Fruit fly (Drosophila melanogaster) whole organism, embryonic: Measurements from ENCODE around the gene CG43072.

Experiments
- Asciz ChIP-seq: fragments of 200-800 bp; sonication (Bioruptor generic); optimal IDR thresholded peaks from 2 replicates; lab custom pipeline; 2017; ENCODE audit warnings: missing biosample characterization, mild to moderate bottlenecking, missing genetic modification characterization, missing genetic modification reagents
- Bteb2 ChIP-seq: fragments of 200-800 bp; sonication (Bioruptor generic); optimal IDR thresholded peaks from 2 replicates; lab custom pipeline; 2016; ENCODE audit warnings: missing biosample characterization, missing genetic modification characterization
- C15 ChIP-seq: fragments of 200-800 bp; sonication (Bioruptor generic); IDR thresholded peaks from 3 replicates; pipeline ENCODE4 v1.3.6; 2022; ENCODE audit warnings: missing biosample characterization, missing genetic modification characterization
- CG10431 ChIP-seq: fragments of 200-800 bp; sonication (Bioruptor generic); optimal IDR thresholded peaks from 3 replicates; lab custom pipeline; 2018; ENCODE audit warnings: missing biosample characterization, mild to moderate bottlenecking, missing genetic modification characterization
- CG10959 ChIP-seq: fragments of 200-800 bp; sonication (Bioruptor generic); IDR thresholded peaks from 2 replicates; pipeline ENCODE4 v1.3.6; 2022; ENCODE audit warnings: missing biosample characterization, missing genetic modification characterization
- CG12299 ChIP-seq: fragments of 200-800 bp; sonication (Bioruptor generic); optimal IDR thresholded peaks from 2 replicates; lab custom pipeline; 2018; ENCODE audit warnings: missing biosample characterization, mild to moderate bottlenecking, missing genetic modification characterization
- CG12391 ChIP-seq: fragments of 200-800 bp; sonication (Bioruptor generic); optimal IDR thresholded peaks from 3 replicates; lab custom pipeline; 2018; ENCODE audit warnings: missing biosample characterization, mild to moderate bottlenecking, missing genetic modification characterization, moderate library complexity
- CG12744 ChIP-seq: fragments of 200-800 bp; sonication (Bioruptor generic); optimal IDR thresholded peaks from 2 replicates; lab custom pipeline; 2016; ENCODE audit warnings: missing biosample characterization, missing genetic modification characterization
- CG12942 ChIP-seq: fragments of 200-800 bp; sonication (Bioruptor generic); optimal IDR thresholded peaks from 3 replicates; lab custom pipeline; 2016; ENCODE audit warnings: missing biosample characterization, missing genetic modification characterization
- CG14710 ChIP-seq: fragments of 200-800 bp; sonication (Bioruptor generic); optimal IDR thresholded peaks from 3 replicates; lab custom pipeline; 2019; ENCODE audit warnings: missing biosample characterization, mild to moderate bottlenecking, missing genetic modification characterization, moderate library complexity
- CG15011 ChIP-seq: fragments of 200-800 bp; sonication (Bioruptor generic); optimal IDR thresholded peaks from 3 replicates; lab custom pipeline; 2018; ENCODE audit warnings: missing biosample characterization, mild to moderate bottlenecking, missing genetic modification characterization
- CG15514 ChIP-seq: fragments of 200-800 bp; sonication (Bioruptor generic); optimal IDR thresholded peaks from 3 replicates; lab custom pipeline; 2017; ENCODE audit warnings: missing biosample characterization, missing genetic modification characterization, mild to moderate bottlenecking, moderate library complexity, missing genetic modification reagents
- CG16863 ChIP-seq: fragments of 200-800 bp; sonication (Bioruptor generic); optimal IDR thresholded peaks from 3 replicates; lab custom pipeline; 2016; ENCODE audit warnings: missing biosample characterization, missing genetic modification characterization
- CG17612 ChIP-seq: fragments of 200-800 bp; sonication (Bioruptor generic); IDR thresholded peaks from 2 replicates; pipeline ENCODE4 v1.3.6; 2022; ENCODE audit warnings: missing biosample characterization, missing genetic modification characterization
- CG6683 ChIP-seq: fragments of 200-800 bp; sonication (Bioruptor generic); optimal IDR thresholded peaks from 2 replicates; lab custom pipeline; 2017; ENCODE audit warnings: missing biosample characterization, mild to moderate bottlenecking, missing genetic modification characterization, missing genetic modification reagents
- Chrac-16 ChIP-seq: fragments of 200-800 bp; sonication (Bioruptor generic); optimal IDR thresholded peaks from 3 replicates; lab custom pipeline; 2016; ENCODE audit warnings: missing biosample characterization, missing genetic modification characterization
- D ChIP-seq, 2 experiments: fragments of 200-800 bp in 1 of 2; fragments of >200 bp in 1 of 2; sonication (Bioruptor generic) in 1 of 2; optimal IDR thresholded peaks; 2 replicates in 1 of 2; 3 replicates in 1 of 2; lab custom pipeline; 2017; ENCODE audit warnings: mild to moderate bottlenecking in 1 of 2, missing biosample characterization in 1 of 2, missing genetic modification characterization in 1 of 2, missing genetic modification reagents in 1 of 2
- Dad ChIP-seq: fragments of 200-800 bp; sonication (Bioruptor generic); optimal IDR thresholded peaks from 3 replicates; lab custom pipeline; 2016; ENCODE audit warnings: missing biosample characterization, missing genetic modification characterization
- Deaf1 ChIP-seq: fragments of 200-800 bp; optimal IDR thresholded peaks from 3 replicates; lab custom pipeline; 2019; ENCODE audit warnings: missing biosample characterization, mild to moderate bottlenecking, missing genetic modification characterization, moderate library complexity
- Dfd ChIP-seq, 2 experiments: fragments of >200 bp; optimal IDR thresholded peaks; 2 replicates each; lab custom pipeline; 2017; ENCODE audit warnings: missing biosample characterization in 2 of 2, missing genetic modification characterization in 2 of 2
- Hr39 ChIP-seq: fragments of >200 bp; optimal IDR thresholded peaks from 2 replicates; lab custom pipeline; 2017
- Jarid2 ChIP-seq: fragments of 200-800 bp; sonication (Bioruptor generic); optimal IDR thresholded peaks from 3 replicates; lab custom pipeline; 2017; ENCODE audit warnings: mild to moderate bottlenecking, missing biosample characterization, missing genetic modification reagents, missing genetic modification characterization
- Kr ChIP-seq: fragments of 200-800 bp; sonication (Bioruptor generic); optimal IDR thresholded peaks from 2 replicates; lab custom pipeline; 2017; ENCODE audit warnings: missing biosample characterization, mild to moderate bottlenecking, missing genetic modification characterization
- Lhr ChIP-seq: fragments of 200-800 bp; sonication (Bioruptor generic); optimal IDR thresholded peaks from 3 replicates; lab custom pipeline; 2017; ENCODE audit warnings: mild to moderate bottlenecking, missing biosample characterization, missing genetic modification reagents, missing genetic modification characterization
- MESR4 ChIP-seq: fragments of 200-800 bp; sonication (Bioruptor generic); optimal IDR thresholded peaks from 2 replicates; lab custom pipeline; 2018; ENCODE audit warnings: missing biosample characterization, mild to moderate bottlenecking, missing genetic modification characterization, moderate library complexity
- Max ChIP-seq: fragments of 200-800 bp; sonication (Bioruptor generic); optimal IDR thresholded peaks from 2 replicates; lab custom pipeline; 2016; ENCODE audit warnings: missing biosample characterization, mild to moderate bottlenecking, missing genetic modification characterization
- Mes4 ChIP-seq: fragments of 200-800 bp; sonication (Bioruptor generic); optimal IDR thresholded peaks from 2 replicates; lab custom pipeline; 2016; ENCODE audit warnings: missing biosample characterization, missing genetic modification characterization
- NK7.1 ChIP-seq: fragments of 200-800 bp; sonication (Bioruptor generic); optimal IDR thresholded peaks from 3 replicates; lab custom pipeline; 2016; ENCODE audit warnings: missing biosample characterization, missing genetic modification characterization
- Nf-YC ChIP-seq: fragments of 200-800 bp; optimal IDR thresholded peaks from 3 replicates; lab custom pipeline; 2019; ENCODE audit warnings: missing biosample characterization, mild to moderate bottlenecking, missing genetic modification characterization, moderate library complexity
- Scr ChIP-seq: fragments of 200-800 bp; sonication (Bioruptor generic); IDR thresholded peaks from 2 replicates; pipeline ENCODE4 v1.3.6; 2022; ENCODE audit warnings: missing biosample characterization, missing genetic modification characterization; ENCODE audit not compliant: partially characterized antibody
- Xbp1 ChIP-seq: fragments of 200-800 bp; sonication (Bioruptor generic); optimal IDR thresholded peaks from 3 replicates; lab custom pipeline; 2016; ENCODE audit warnings: missing biosample characterization, mild to moderate bottlenecking, missing genetic modification characterization
- aop ChIP-seq: fragments of 200-800 bp; sonication (Bioruptor generic); IDR thresholded peaks from 2 replicates; pipeline ENCODE4 v1.3.6; 2022; ENCODE audit warnings: missing biosample characterization, missing genetic modification characterization
- ara ChIP-seq: fragments of 200-800 bp; sonication (Bioruptor generic); IDR thresholded peaks from 2 replicates; pipeline ENCODE4 v1.3.6; 2022; ENCODE audit warnings: missing biosample characterization, missing genetic modification characterization
- bab2 ChIP-seq: fragments of 200-800 bp; sonication (Bioruptor generic); optimal IDR thresholded peaks from 2 replicates; lab custom pipeline; 2016; ENCODE audit warnings: missing biosample characterization, missing genetic modification characterization
- cato ChIP-seq: fragments of 200-800 bp; sonication (Bioruptor generic); optimal IDR thresholded peaks from 2 replicates; lab custom pipeline; 2016; ENCODE audit warnings: missing biosample characterization, missing genetic modification characterization, borderline replicate concordance
- chif ChIP-seq, 2 experiments: fragments of 200-800 bp; sonication (Bioruptor generic); optimal IDR thresholded peaks; 3 replicates each; lab custom pipeline; 2016; ENCODE audit warnings: missing biosample characterization in 2 of 2, missing genetic modification characterization in 2 of 2
- crc ChIP-seq: fragments of 200-800 bp; sonication (Bioruptor generic); optimal IDR thresholded peaks from 2 replicates; lab custom pipeline; 2016; ENCODE audit warnings: missing biosample characterization, missing genetic modification characterization
- disco-r ChIP-seq: fragments of 200-800 bp; sonication (Bioruptor generic); optimal IDR thresholded peaks from 2 replicates; lab custom pipeline; 2016; ENCODE audit warnings: missing biosample characterization, missing genetic modification characterization
- esg ChIP-seq: fragments of 200-800 bp; sonication (Bioruptor generic); conservative IDR thresholded peaks from 2 replicates; pipeline ENCODE4 v1.3.6; 2022; ENCODE audit warnings: missing biosample characterization, missing genetic modification characterization
- fru ChIP-seq: fragments of >200 bp; optimal IDR thresholded peaks from 2 replicates; lab custom pipeline; 2017
- grau ChIP-seq: fragments of 200-800 bp; optimal IDR thresholded peaks from 3 replicates; lab custom pipeline; 2019; ENCODE audit warnings: missing biosample characterization, mild to moderate bottlenecking, missing genetic modification characterization, moderate library complexity
- gt ChIP-seq: fragments of 200-800 bp; sonication (Bioruptor generic); IDR thresholded peaks from 2 replicates; pipeline ENCODE4 v1.3.6; 2022; ENCODE audit warnings: missing biosample characterization, missing genetic modification characterization
- ken ChIP-seq: fragments of 200-800 bp; sonication (Bioruptor generic); IDR thresholded peaks from 3 replicates; pipeline ENCODE4 v1.3.6; 2022; ENCODE audit warnings: missing biosample characterization, missing genetic modification characterization
- lmd ChIP-seq: fragments of 200-800 bp; sonication (Bioruptor generic); IDR thresholded peaks from 2 replicates; pipeline ENCODE4 v1.3.6; 2022; ENCODE audit warnings: missing biosample characterization, missing genetic modification characterization
- otp ChIP-seq: fragments of 200-800 bp; sonication (Bioruptor generic); IDR thresholded peaks from 3 replicates; pipeline ENCODE4, ENCODE4 v1.3.6; 2022; ENCODE audit warnings: missing biosample characterization, missing genetic modification characterization
- pnt ChIP-seq: fragments of 200-800 bp; sonication (Bioruptor generic); optimal IDR thresholded peaks from 3 replicates; lab custom pipeline; 2016; ENCODE audit warnings: missing biosample characterization, missing genetic modification characterization
- rib ChIP-seq: fragments of 200-800 bp; sonication (Bioruptor generic); IDR thresholded peaks from 2 replicates; pipeline ENCODE4 v1.3.6; 2022; ENCODE audit warnings: missing biosample characterization, missing genetic modification characterization
- sd ChIP-seq: fragments of 200-800 bp; sonication (Bioruptor generic); optimal IDR thresholded peaks from 3 replicates; lab custom pipeline; 2018; ENCODE audit warnings: missing biosample characterization, mild to moderate bottlenecking, missing genetic modification characterization, moderate library complexity
- seq ChIP-seq: fragments of 200-800 bp; sonication (Bioruptor generic); IDR thresholded peaks from 2 replicates; pipeline ENCODE4 v1.3.6; 2022; ENCODE audit warnings: missing biosample characterization, missing genetic modification characterization
- sim ChIP-seq: fragments of 200-800 bp; sonication (Bioruptor generic); IDR thresholded peaks from 2 replicates; pipeline ENCODE4 v1.3.6; 2022; ENCODE audit warnings: missing biosample characterization, missing genetic modification characterization
- tin ChIP-seq: fragments of 200-800 bp; sonication (Bioruptor generic); optimal IDR thresholded peaks from 3 replicates; lab custom pipeline; 2016; ENCODE audit warnings: missing biosample characterization, missing genetic modification characterization

The CG43072 gene

dm6 chr3L:21037404-21037803, 28.2 kb upstream of the CG43072 start (continued):
- TF ChIP-seq Bteb2 (GFP tag; lab: Kevin White, UChicago) = peak; percentile 64
- no peak for TF ChIP-seq Jarid2 (GFP tag; lab: Kevin White, UChicago)
- peak; percentile 79 for TF ChIP-seq sd (tag; lab: Kevin White, UChicago)
- TF ChIP-seq Mes4 = peak; percentile 26
- peak; percentile 38 for TF ChIP-seq cato (GFP tag; lab: Kevin White, UChicago)
- peak; percentile 76; the same call in 2 of the 3 replicates for TF ChIP-seq otp
- TF ChIP-seq sim (GFP tag; lab: Robert Waterston, UW) = 0 out of 2 replicates have a peak, but pooled peaks have one; percentile 42
- TF ChIP-seq gt (GFP tag; lab: Robert Waterston, UW) = no peak
- TF ChIP-seq Nf-YC = peak; percentile 34
- peak; percentile 81 for TF ChIP-seq Xbp1 (GFP tag; lab: Kevin White, UChicago)
- peak; percentile 89 for TF ChIP-seq CG12391 (tag; lab: Kevin White, UChicago)
- peak; percentile 39 to 71 for TF ChIP-seq chif (GFP tag; optimal IDR thresholded peaks at IDR 0.05; lab: Kevin White, UChicago)
- peak; percentile 68 for TF ChIP-seq Chrac-16 (GFP tag; lab: Kevin White, UChicago)
- TF ChIP-seq esg (GFP tag; lab: Robert Waterston, UW) = peak; percentile 76
- TF ChIP-seq Asciz = peak; percentile 59
- TF ChIP-seq Lhr = peak; percentile 47
- peak; percentile 66 for TF ChIP-seq tin (GFP tag; lab: Kevin White, UChicago)
- TF ChIP-seq MESR4 (GFP tag; lab: Kevin White, UChicago) = peak; percentile 15
- TF ChIP-seq ara (GFP tag; lab: Robert Waterston, UW) = peak; percentile 75
- peak; percentile 45 for TF ChIP-seq CG12744
- TF ChIP-seq bab2 (GFP tag; lab: Kevin White, UChicago) = peak; percentile 66
- TF ChIP-seq Deaf1 = peak; percentile 62
- TF ChIP-seq rib (GFP tag; lab: Robert Waterston, UW) = no peak
- no peak for TF ChIP-seq Hr39 (lab: Kevin White, UChicago)
- peak; percentile 76 for TF ChIP-seq lmd (GFP tag; lab: Robert Waterston, UW)
- TF ChIP-seq Scr (GFP tag; lab: Robert Waterston, UW) = no peak
- TF ChIP-seq CG12299 = peak; percentile 59
- peak; percentile 42 for TF ChIP-seq crc
- TF ChIP-seq disco-r (GFP tag; lab: Kevin White, UChicago) = peak; percentile 21
- peak; percentile 86 for TF ChIP-seq grau (tag; lab: Kevin White, UChicago)
- TF ChIP-seq CG10959 = peak; percentile 67
- peak; percentile 74 for TF ChIP-seq CG12942 (GFP tag; lab: Kevin White, UChicago)
- no peak for TF ChIP-seq CG10431 (GFP tag; lab: Kevin White, UChicago)
- TF ChIP-seq CG6683 (GFP tag; lab: Kevin White, UChicago) = peak; percentile 25
- TF ChIP-seq seq (GFP tag; lab: Robert Waterston, UW) = peak; percentile 74; the same call in 1 of the 2 replicates
- TF ChIP-seq Dfd (GFP tag; optimal IDR thresholded peaks at IDR 0.05; lab: Kevin White, UChicago) = no peak
- TF ChIP-seq CG16863 (GFP tag; lab: Kevin White, UChicago) = peak; percentile 65
- TF ChIP-seq CG15011 (GFP tag; lab: Kevin White, UChicago) = peak; percentile 24
- no peak for TF ChIP-seq fru (lab: Kevin White, UChicago)
- TF ChIP-seq aop (GFP tag; lab: Robert Waterston, UW) = no peak
- no peak for TF ChIP-seq Kr
- TF ChIP-seq CG17612 (GFP tag; lab: Robert Waterston, UW) = no peak
- TF ChIP-seq C15 (GFP tag; lab: Robert Waterston, UW) = peak; percentile 60; the same call in 1 of the 3 replicates
- peak; percentile 81 for TF ChIP-seq CG14710
- peak; percentile 59 for TF ChIP-seq CG15514 (GFP tag; lab: Kevin White, UChicago)
- no peak for TF ChIP-seq ken (GFP tag; lab: Robert Waterston, UW)
- peak; percentile 41 for TF ChIP-seq pnt (GFP tag; lab: Kevin White, UChicago)
- peak; percentile 50 for TF ChIP-seq Dad (GFP tag; lab: Kevin White, UChicago)
- peak; percentile 23 for TF ChIP-seq NK7.1 (GFP tag; lab: Kevin White, UChicago)
- peak; percentile 71 for TF ChIP-seq Max (GFP tag; lab: Kevin White, UChicago)
- no peak for TF ChIP-seq D (optimal IDR thresholded peaks at IDR 0.05; lab: Kevin White, UChicago)
- TF ChIP-seq D (GFP tag; optimal IDR thresholded peaks at IDR 0.05; lab: Kevin White, UChicago) = peak; percentile 57
